Worm (Caenorhabditis elegans) whole organism, L1 larva: ENCODE data around the gene msd-4.

Experiments used
- C04F5.9 ChIP-seq: sonication (generic microtip); optimal IDR thresholded peaks from 2 replicates; lab custom pipeline; 2016; ENCODE audit warnings: missing genetic modification characterization, missing compliant biosample characterization
- C16A3.4 ChIP-seq: fragments of 150-350 bp; optimal IDR thresholded peaks from 2 replicates; lab custom pipeline; 2014; ENCODE audit warnings: missing biosample characterization, missing genetic modification characterization
- F16B12.6 ChIP-seq: fragments of 150-350 bp; optimal IDR thresholded peaks from 2 replicates; lab custom pipeline; 2014; ENCODE audit warnings: missing biosample characterization, missing genetic modification characterization
- blmp-1 ChIP-seq: fragments of 150-350 bp; optimal IDR thresholded peaks from 2 replicates; lab custom pipeline; 2014; ENCODE audit warnings: missing biosample characterization, missing genetic modification characterization
- ceh-8 ChIP-seq: fragments of 200-800 bp; sonication (Bioruptor generic); optimal IDR thresholded peaks from 2 replicates; lab custom pipeline; 2018; ENCODE audit warnings: mild to moderate bottlenecking, missing genetic modification characterization, moderate library complexity, missing compliant biosample characterization
- ceh-82 ChIP-seq, 3 experiments: fragments of 150-350 bp in 1 of 3; sonication (generic microtip) in 2 of 3; optimal IDR thresholded peaks; 2 replicates each; lab custom pipeline; 2014 to 2017; ENCODE audit warnings: missing biosample characterization in 3 of 3, missing genetic modification characterization in 3 of 3
- dpl-1 ChIP-seq, 3 experiments: fragments of 150-350 bp in 2 of 3; sonication (generic microtip) in 1 of 3; optimal IDR thresholded peaks; 2 replicates each; lab custom pipeline; 2014 to 2017; ENCODE audit warnings: missing biosample characterization in 3 of 3, missing genetic modification characterization in 3 of 3, missing genetic modification reagents in 3 of 3
- efl-1 ChIP-seq, 4 experiments: fragments of 150-350 bp; optimal IDR thresholded peaks in 3 of 4; peaks in 1 of 4; 1 replicate in 1 of 4; 2 replicates in 3 of 4; lab custom pipeline; 2014; ENCODE audit warnings: missing biosample characterization in 2 of 4, missing genetic modification characterization in 2 of 4, missing genetic modification reagents in 2 of 4
- egl-13 ChIP-seq: sonication (generic microtip); optimal IDR thresholded peaks from 2 replicates; lab custom pipeline; 2016; ENCODE audit warnings: missing genotype, missing genetic modification reagents, missing genetic modification characterization, missing compliant biosample characterization
- egl-27 ChIP-seq, 2 experiments: fragments of 150-350 bp in 1 of 2; sonication (generic microtip); optimal IDR thresholded peaks; 3 replicates each; lab custom pipeline; 2017 to 2018; ENCODE audit warnings: missing biosample characterization in 2 of 2, missing genetic modification characterization in 2 of 2, missing genetic modification reagents in 2 of 2
- elt-2 ChIP-seq: sonication (generic microtip); optimal IDR thresholded peaks from 2 replicates; lab custom pipeline; 2016; ENCODE audit warnings: missing genetic modification characterization, mild to moderate bottlenecking, inconsistent platforms, missing compliant biosample characterization, missing genetic modification reagents
- ets-5 ChIP-seq: fragments of 200-800 bp; sonication (Bioruptor generic); IDR thresholded peaks from 2 replicates; pipeline ENCODE4 v1.3.6; 2022; ENCODE audit warnings: missing genetic modification characterization, missing compliant biosample characterization
- fkh-10 ChIP-seq: sonication (generic microtip); optimal IDR thresholded peaks from 2 replicates; lab custom pipeline; 2017; ENCODE audit warnings: missing biosample characterization, missing genetic modification reagents, missing genetic modification characterization
- fkh-4 ChIP-seq: sonication (generic microtip); optimal IDR thresholded peaks from 2 replicates; lab custom pipeline; 2016; ENCODE audit warnings: missing compliant biosample characterization, missing genetic modification characterization, borderline replicate concordance
- fkh-8 ChIP-seq: sonication (generic microtip); optimal IDR thresholded peaks from 2 replicates; lab custom pipeline; 2016; ENCODE audit warnings: mild to moderate bottlenecking, missing genetic modification characterization, missing compliant biosample characterization
- fos-1 ChIP-seq: fragments of 150-350 bp; optimal IDR thresholded peaks from 2 replicates; lab custom pipeline; 2014; ENCODE audit warnings: missing biosample characterization, missing genetic modification characterization
- lin-13 ChIP-seq: fragments of 150-350 bp; optimal IDR thresholded peaks from 2 replicates; lab custom pipeline; 2014; ENCODE audit warnings: missing biosample characterization, missing genetic modification reagents, missing genetic modification characterization
- lin-14 ChIP-seq: fragments of 200-800 bp; sonication (Bioruptor generic); optimal IDR thresholded peaks from 2 replicates; lab custom pipeline; 2018; ENCODE audit warnings: mild to moderate bottlenecking, missing genetic modification characterization, moderate library complexity, missing compliant biosample characterization
- lin-15B ChIP-seq: fragments of 150-350 bp; sonication (generic microtip); optimal IDR thresholded peaks from 3 replicates; lab custom pipeline; 2014; ENCODE audit warnings: missing biosample characterization, missing genetic modification characterization
- lin-35 ChIP-seq, 2 experiments: fragments of 150-350 bp; optimal IDR thresholded peaks; 2 replicates each; lab custom pipeline; 2014; ENCODE audit warnings: missing biosample characterization in 2 of 2, missing genetic modification characterization in 2 of 2, missing genetic modification reagents in 2 of 2
- lsy-2 ChIP-seq, 2 experiments: fragments of 150-350 bp; optimal IDR thresholded peaks; 2 replicates each; lab custom pipeline; 2014; ENCODE audit warnings: missing biosample characterization in 2 of 2, missing genetic modification characterization in 2 of 2
- mef-2 ChIP-seq: fragments of 150-350 bp; optimal IDR thresholded peaks from 2 replicates; lab custom pipeline; 2014; ENCODE audit warnings: missing biosample characterization, missing genetic modification characterization
- mep-1 ChIP-seq: fragments of 150-350 bp; optimal IDR thresholded peaks from 2 replicates; lab custom pipeline; 2014; ENCODE audit warnings: missing biosample characterization, missing genetic modification characterization
- nhr-12 ChIP-seq: sonication (generic microtip); optimal IDR thresholded peaks from 2 replicates; lab custom pipeline; 2017; ENCODE audit warnings: missing biosample characterization, missing genetic modification characterization
- nhr-19 ChIP-seq: fragments of 200-800 bp; sonication (Bioruptor generic); conservative IDR thresholded peaks from 2 replicates; pipeline ENCODE4 v1.3.6; 2022; ENCODE audit warnings: missing genetic modification characterization, missing compliant biosample characterization
- nhr-20 ChIP-seq: sonication (generic microtip); optimal IDR thresholded peaks from 2 replicates; lab custom pipeline; 2016; ENCODE audit warnings: mild to moderate bottlenecking, missing genetic modification characterization, missing compliant biosample characterization
- nhr-28 ChIP-seq: fragments of 150-350 bp; optimal IDR thresholded peaks from 2 replicates; lab custom pipeline; 2014; ENCODE audit warnings: missing biosample characterization, missing genetic modification characterization
- nhr-47 ChIP-seq: sonication (generic microtip); optimal IDR thresholded peaks from 2 replicates; lab custom pipeline; 2016; ENCODE audit warnings: mild to moderate bottlenecking, missing genetic modification characterization, moderate library complexity, missing compliant biosample characterization
- nhr-71 ChIP-seq: sonication (generic microtip); optimal IDR thresholded peaks from 2 replicates; lab custom pipeline; 2016; ENCODE audit warnings: mild to moderate bottlenecking, missing genetic modification characterization, moderate library complexity, missing compliant biosample characterization
- pqm-1 ChIP-seq: sonication (generic microtip); optimal IDR thresholded peaks from 3 replicates; lab custom pipeline; 2017; ENCODE audit warnings: missing biosample characterization, missing genetic modification characterization
- rnt-1 ChIP-seq: sonication (generic microtip); optimal IDR thresholded peaks from 2 replicates; lab custom pipeline; 2016; ENCODE audit warnings: mild to moderate bottlenecking, missing genetic modification characterization, moderate library complexity, missing compliant biosample characterization
- skn-1 ChIP-seq: fragments of 150-350 bp; optimal IDR thresholded peaks from 2 replicates; lab custom pipeline; 2014; ENCODE audit warnings: missing biosample characterization, missing genetic modification characterization
- snu-23 ChIP-seq: sonication (generic microtip); optimal IDR thresholded peaks from 2 replicates; lab custom pipeline; 2016; ENCODE audit warnings: missing genetic modification characterization, missing compliant biosample characterization
- sptf-1 ChIP-seq: fragments of 150-350 bp; optimal IDR thresholded peaks from 2 replicates; lab custom pipeline; 2014; ENCODE audit warnings: missing biosample characterization, missing genetic modification characterization
- sup-37 ChIP-seq: fragments of 200-800 bp; sonication (Bioruptor generic); optimal IDR thresholded peaks from 2 replicates; lab custom pipeline; 2018; ENCODE audit warnings: mild to moderate bottlenecking, missing genetic modification characterization, missing compliant biosample characterization
- swsn-7 ChIP-seq: sonication (generic microtip); optimal IDR thresholded peaks from 2 replicates; lab custom pipeline; 2016; ENCODE audit warnings: missing genetic modification characterization, missing compliant biosample characterization
- tbx-2 ChIP-seq: sonication (generic microtip); optimal IDR thresholded peaks from 2 replicates; lab custom pipeline; 2016; ENCODE audit warnings: missing genetic modification characterization, missing compliant biosample characterization
- tlp-1 ChIP-seq: fragments of 150-350 bp; optimal IDR thresholded peaks from 2 replicates; lab custom pipeline; 2014; ENCODE audit warnings: missing biosample characterization, missing genetic modification characterization
- unc-86 ChIP-seq: sonication (generic microtip); optimal IDR thresholded peaks from 2 replicates; lab custom pipeline; 2016; ENCODE audit warnings: missing genetic modification characterization, missing compliant biosample characterization
- xbp-1 ChIP-seq: sonication (generic microtip); optimal IDR thresholded peaks from 2 replicates; lab custom pipeline; 2016; ENCODE audit warnings: missing genetic modification characterization, missing compliant biosample characterization
- zag-1 ChIP-seq: fragments of 150-350 bp; optimal IDR thresholded peaks from 2 replicates; lab custom pipeline; 2014; ENCODE audit warnings: missing biosample characterization, missing genetic modification characterization

msd-4 gene

ce11 chrIII:4881955-4882354 is 13.4 kb upstream of the msd-4 start:
- TF ChIP-seq fkh-10 (GFP tag; lab: Kevin White, UChicago): no peak
- TF ChIP-seq lin-15B: no peak
- TF ChIP-seq tlp-1 (tag; lab: Kevin White, UChicago): no peak
- TF ChIP-seq elt-2 (tag; lab: Kevin White, UChicago): peak; percentile 55
- no peak for TF ChIP-seq nhr-28 (tag; lab: Kevin White, UChicago)
- no peak for TF ChIP-seq rnt-1 (tag; lab: Kevin White, UChicago)
- no peak for TF ChIP-seq efl-1 (optimal IDR thresholded peaks at IDR 0.05; lab: Kevin White, UChicago)
- peak in 1 of 2 experiments; percentile 70 for TF ChIP-seq efl-1 (GFP tag; optimal IDR thresholded peaks at IDR 0.05 in 1 of 2; lab: Kevin White, UChicago)
- no peak for TF ChIP-seq dpl-1 (GFP tag; optimal IDR thresholded peaks at IDR 0.05; lab: Kevin White, UChicago)
- no peak for TF ChIP-seq nhr-47
- TF ChIP-seq lin-35 (GFP tag; optimal IDR thresholded peaks at IDR 0.05; lab: Kevin White, UChicago): no peak
- TF ChIP-seq ets-5 (GFP tag; lab: Robert Waterston, UW): no peak
- TF ChIP-seq pqm-1 (tag; lab: Kevin White, UChicago): no peak
- no peak for TF ChIP-seq C04F5.9 (tag; lab: Kevin White, UChicago)

ce11 chrIII:4879445-4879844 is 10.9 kb upstream of the msd-4 start, which contains the start of gene C35D10.1:
TSS of gene C35D10.1 (plus strand) at chrIII:4879745.
- TF ChIP-seq egl-27 (tag; optimal IDR thresholded peaks at IDR 0.05; lab: Kevin White, UChicago) (no peak), efl-1 (optimal IDR thresholded peaks at IDR 0.05; lab: Kevin White, UChicago) (no peak), efl-1 (GFP tag; optimal IDR thresholded peaks at IDR 0.05 in 1 of 2; lab: Kevin White, UChicago) (peak in 1 of 2 experiments; percentile 74)

- TF ChIP-seq mef-2 (tag; lab: Kevin White, UChicago) (no peak), tbx-2 (tag; lab: Kevin White, UChicago) (peak; percentile 27), efl-1 (optimal IDR thresholded peaks at IDR 0.05; lab: Kevin White, UChicago) (peak; percentile 90 to 96), efl-1 (GFP tag; optimal IDR thresholded peaks at IDR 0.05 in 1 of 2; lab: Kevin White, UChicago) (peak; percentile 90 to 99), nhr-47 (peak; percentile 48), snu-23 (peak; percentile 62), F16B12.6 (tag; lab: Kevin White, UChicago) (peak; percentile 4), lin-14 (peak; percentile 18), rnt-1 (tag; lab: Kevin White, UChicago) (peak; percentile 41), blmp-1 (tag; lab: Kevin White, UChicago) (peak; percentile 46), C04F5.9 (tag; lab: Kevin White, UChicago) (peak; percentile 5), sptf-1 (tag; lab: Kevin White, UChicago) (no peak), zag-1 (tag; lab: Kevin White, UChicago) (no peak), lin-35 (GFP tag; optimal IDR thresholded peaks at IDR 0.05; lab: Kevin White, UChicago) (peak; percentile 85 to 94), xbp-1 (tag; lab: Kevin White, UChicago) (peak; percentile 36), ceh-82 (tag; optimal IDR thresholded peaks at IDR 0.05; lab: Kevin White, UChicago) (peak in 2 of 3 experiments; percentile 2 to 30), dpl-1 (GFP tag; optimal IDR thresholded peaks at IDR 0.05; lab: Kevin White, UChicago) (peak; percentile 84 to 92 (median 89)), fkh-4 (tag; lab: Kevin White, UChicago) (no peak), lsy-2 (tag; optimal IDR thresholded peaks at IDR 0.05; lab: Kevin White, UChicago) (peak; percentile 42 to 73), nhr-71 (tag; lab: Kevin White, UChicago) (peak; percentile 51), lin-13 (GFP tag; lab: Kevin White, UChicago) (no peak), fos-1 (peak; percentile 38), ceh-8 (GFP tag; lab: Kevin White, UChicago) (no peak), lin-15B (peak; percentile 51), C16A3.4 (tag; lab: Kevin White, UChicago) (peak; percentile 57), nhr-12 (tag; lab: Kevin White, UChicago) (no peak), fkh-8 (tag; lab: Kevin White, UChicago) (peak; percentile 16), skn-1 (tag; lab: Kevin White, UChicago) (peak; percentile 69), swsn-7 (peak; percentile 23), mep-1 (tag; lab: Kevin White, UChicago) (peak; percentile 39), nhr-20 (tag; lab: Kevin White, UChicago) (peak; percentile 36), egl-13 (tag; lab: Kevin White, UChicago) (no peak), sup-37 (GFP tag; lab: Kevin White, UChicago) (no peak), unc-86 (tag; lab: Kevin White, UChicago) (no peak), nhr-19 (GFP tag; lab: Robert Waterston, UW) (peak; percentile 20; the same call in 1 of the 2 replicates)
Observed at ce11 chrIII:4878281-4878680, 9.7 kb upstream of the msd-4 start, which contains the start of the genes tost-1 and arx-6. TSS of gene tost-1 (minus strand) at chrIII:4878311. TSS of gene arx-6 (plus strand) at chrIII:4878658.
